Fruit fly (Drosophila melanogaster): ENCODE measurements around the gene Lar.

dm6 chr2L:19574959-19575625, 11.3 kb upstream of the Lar start:
- no peak for TF ChIP-seq tup (GFP tag; optimal IDR thresholded peaks at IDR 0.05)
- TF ChIP-seq CG13424 (tag; optimal IDR thresholded peaks at IDR 0.05), result no peak
- TF ChIP-seq chm (GFP tag; IDR thresholded peaks at IDR 0.05), result no peak
- TF ChIP-seq CG10565 (GFP tag; optimal IDR thresholded peaks at IDR 0.05), result no peak
- no peak for TF ChIP-seq ara (GFP tag; IDR thresholded peaks at IDR 0.05)
- TF ChIP-seq CG11456 (GFP tag; IDR thresholded peaks at IDR 0.05), result no peak
- no peak for TF ChIP-seq Drgx (GFP tag; IDR thresholded peaks at IDR 0.05)
- no peak for TF ChIP-seq fd96Cb (tag; optimal IDR thresholded peaks at IDR 0.05)

Measured in whole organism, embryonic.